Worm (Caenorhabditis elegans): Measurements from ENCODE around the gene cyp-25A2.

ce11 chrIII:3871763-3872486 is 36.9 kb downstream of the cyp-25A2 start:
- no peak for TF ChIP-seq pha-4 (tag; optimal IDR thresholded peaks at IDR 0.05)
- TF ChIP-seq mml-1 (tag; optimal IDR thresholded peaks at IDR 0.05), result no peak
- no peak for TF ChIP-seq ztf-4 (tag; optimal IDR thresholded peaks at IDR 0.05)
- no peak for TF ChIP-seq egl-5 (tag; optimal IDR thresholded peaks at IDR 0.05)
- TF ChIP-seq snpc-4 (tag; optimal IDR thresholded peaks at IDR 0.05), result no peak
- no peak for TF ChIP-seq jun-1 (tag; optimal IDR thresholded peaks at IDR 0.05)
- TF ChIP-seq nhr-77 (tag; optimal IDR thresholded peaks at IDR 0.05), result no peak
- no peak for TF ChIP-seq nhr-237 (tag; optimal IDR thresholded peaks at IDR 0.05)
- TF ChIP-seq ceh-28 (tag; optimal IDR thresholded peaks at IDR 0.05), result no peak
- no peak for TF ChIP-seq skn-1 (tag; optimal IDR thresholded peaks at IDR 0.05)
